Fruit fly (Drosophila melanogaster) whole organism, adult: ENCODE measurements around the gene CG1635.

Experiments used
- CG12768 ChIP-seq: fragments of 200-800 bp; sonication (Bioruptor generic); optimal IDR thresholded peaks from 2 replicates; lab custom pipeline; 2017; ENCODE audit warnings: missing biosample characterization, missing genetic modification characterization, mild to moderate bottlenecking, moderate library complexity, missing genetic modification reagents
- CG33017 ChIP-seq: fragments of 200-800 bp; sonication (Bioruptor generic); optimal IDR thresholded peaks from 2 replicates; lab custom pipeline; 2018; ENCODE audit warnings: missing biosample characterization, mild to moderate bottlenecking, missing genetic modification characterization, moderate library complexity
- CG7045 ChIP-seq: fragments of 200-800 bp; sonication (Bioruptor generic); optimal IDR thresholded peaks from 2 replicates; lab custom pipeline; 2017; ENCODE audit warnings: missing biosample characterization, mild to moderate bottlenecking, missing genetic modification characterization
- Clk ChIP-seq: fragments of 200-800 bp; sonication (Bioruptor generic); optimal IDR thresholded peaks from 2 replicates; lab custom pipeline; 2017; ENCODE audit warnings: missing biosample characterization, missing genetic modification characterization
- Crg-1 ChIP-seq: fragments of 200-800 bp; sonication (Bioruptor generic); optimal IDR thresholded peaks from 2 replicates; lab custom pipeline; 2016; ENCODE audit warnings: missing biosample characterization, missing genetic modification characterization
- bab1 ChIP-seq: fragments of 200-800 bp; sonication (Bioruptor generic); optimal IDR thresholded peaks from 3 replicates; lab custom pipeline; 2019; ENCODE audit warnings: missing biosample characterization, mild to moderate bottlenecking, missing genetic modification characterization, moderate library complexity
- cic ChIP-seq: fragments of 200-800 bp; sonication (Bioruptor generic); optimal IDR thresholded peaks from 2 replicates; lab custom pipeline; 2017; ENCODE audit warnings: missing biosample characterization, mild to moderate bottlenecking, missing genetic modification characterization, moderate library complexity
- pad ChIP-seq: fragments of 200-800 bp; sonication (Bioruptor generic); optimal IDR thresholded peaks from 3 replicates; lab custom pipeline; 2017; ENCODE audit warnings: missing biosample characterization, missing genetic modification characterization, mild to moderate bottlenecking, moderate library complexity, missing genetic modification reagents

DNA sequence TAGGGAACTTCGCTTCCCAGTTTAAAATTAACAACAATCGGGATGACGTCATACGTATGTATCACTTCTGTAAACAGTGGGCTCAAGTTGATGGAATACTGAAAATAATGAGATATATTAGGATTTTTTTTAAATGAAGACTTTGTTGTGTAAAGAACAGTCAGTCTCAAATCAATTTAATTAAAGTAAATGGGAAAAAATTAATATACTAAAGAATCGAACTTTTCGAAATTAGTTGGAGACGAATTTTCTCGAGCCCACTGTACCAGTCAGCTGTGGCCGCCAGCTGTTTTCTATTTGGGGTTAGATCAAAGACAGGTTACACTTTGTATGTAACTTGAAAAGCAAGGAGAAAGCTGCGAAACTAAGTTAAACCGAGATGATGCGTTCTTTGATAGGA lies at the start of gene CG1635:
- TF ChIP-seq CG33017: peak; percentile 100
- TF ChIP-seq Clk: peak; percentile 99
- TF ChIP-seq CG12768 (GFP tag; lab: Kevin White, UChicago): peak; percentile 100
- TF ChIP-seq bab1: peak; percentile 100
- peak; percentile 98 for TF ChIP-seq Crg-1 (GFP tag; lab: Kevin White, UChicago)
- peak; percentile 99 for TF ChIP-seq CG7045 (GFP tag; lab: Kevin White, UChicago)
- peak; percentile 95 for TF ChIP-seq pad
- TF ChIP-seq cic (GFP tag; lab: Kevin White, UChicago): peak; percentile 83
